Fruit fly (Drosophila melanogaster) whole organism, embryonic: ENCODE data around the gene AP-1mu.

Source experiments
- CG11696 ChIP-seq: fragments of 200-800 bp; sonication (Bioruptor generic); IDR thresholded peaks from 2 replicates; pipeline ENCODE4 v1.3.6; 2022; ENCODE audit warnings: missing biosample characterization, missing genetic modification characterization
- CG12155 ChIP-seq: fragments of 200-800 bp; sonication (Bioruptor generic); optimal IDR thresholded peaks from 3 replicates; lab custom pipeline; 2016; ENCODE audit warnings: missing biosample characterization, missing genetic modification characterization
- CG12391 ChIP-seq: fragments of 200-800 bp; sonication (Bioruptor generic); optimal IDR thresholded peaks from 3 replicates; lab custom pipeline; 2018; ENCODE audit warnings: missing biosample characterization, mild to moderate bottlenecking, missing genetic modification characterization, moderate library complexity
- CG12744 ChIP-seq: fragments of 200-800 bp; sonication (Bioruptor generic); optimal IDR thresholded peaks from 2 replicates; lab custom pipeline; 2016; ENCODE audit warnings: missing biosample characterization, missing genetic modification characterization
- CG13296 ChIP-seq: fragments of 200-800 bp; sonication (Bioruptor generic); optimal IDR thresholded peaks from 3 replicates; lab custom pipeline; 2018; ENCODE audit warnings: missing biosample characterization, mild to moderate bottlenecking, missing genetic modification characterization
- CG1529 ChIP-seq: fragments of 200-800 bp; sonication (Bioruptor generic); optimal IDR thresholded peaks from 3 replicates; lab custom pipeline; 2018; ENCODE audit warnings: missing biosample characterization, missing genetic modification characterization
- CG15479 ChIP-seq: fragments of 200-800 bp; sonication (Bioruptor generic); optimal IDR thresholded peaks from 3 replicates; lab custom pipeline; 2019; ENCODE audit warnings: missing biosample characterization, mild to moderate bottlenecking, missing genetic modification characterization, moderate library complexity
- CG1832 ChIP-seq: fragments of 200-800 bp; sonication (Bioruptor generic); optimal IDR thresholded peaks from 2 replicates; lab custom pipeline; 2017; ENCODE audit warnings: missing biosample characterization, mild to moderate bottlenecking, missing genetic modification characterization, inconsistent platforms
- CG32772 ChIP-seq: fragments of 200-800 bp; sonication (Bioruptor generic); IDR thresholded peaks from 2 replicates; pipeline ENCODE4 v1.3.6; 2022; ENCODE audit warnings: missing biosample characterization, missing genetic modification characterization
- CG3407 ChIP-seq: fragments of 200-800 bp; sonication (Bioruptor generic); optimal IDR thresholded peaks from 2 replicates; lab custom pipeline; 2018; ENCODE audit warnings: missing biosample characterization, mild to moderate bottlenecking, missing genetic modification characterization
- CG3995 ChIP-seq: fragments of 200-800 bp; sonication (Bioruptor generic); optimal IDR thresholded peaks from 3 replicates; lab custom pipeline; 2016; ENCODE audit warnings: missing biosample characterization, missing genetic modification characterization
- CG42726 ChIP-seq: fragments of 200-800 bp; sonication (Bioruptor generic); IDR thresholded peaks from 2 replicates; pipeline ENCODE4 v1.3.6; 2022; ENCODE audit warnings: missing biosample characterization, missing genetic modification characterization; ENCODE audit not compliant: partially characterized antibody
- CG43689 ChIP-seq: fragments of 200-800 bp; sonication (Bioruptor generic); IDR thresholded peaks from 2 replicates; pipeline ENCODE4 v1.3.6; 2022; ENCODE audit warnings: missing biosample characterization, missing genetic modification characterization
- CG4854 ChIP-seq: fragments of 200-800 bp; sonication (Bioruptor generic); optimal IDR thresholded peaks from 2 replicates; lab custom pipeline; 2016; ENCODE audit warnings: missing biosample characterization, missing genetic modification characterization, inconsistent platforms
- CG6689 ChIP-seq: fragments of 200-800 bp; sonication (Bioruptor generic); IDR thresholded peaks from 2 replicates; pipeline ENCODE4 v1.3.6; 2022; ENCODE audit warnings: missing biosample characterization, missing genetic modification characterization
- CG7357 ChIP-seq: fragments of 200-800 bp; sonication (Bioruptor generic); IDR thresholded peaks from 3 replicates; pipeline ENCODE4 v1.3.6; 2022; ENCODE audit warnings: missing biosample characterization, missing genetic modification characterization
- CG7372 ChIP-seq: fragments of 200-800 bp; sonication (Bioruptor generic); IDR thresholded peaks from 2 replicates; pipeline ENCODE4 v1.3.6; 2022; ENCODE audit warnings: missing biosample characterization, missing genetic modification characterization
- CG7928 ChIP-seq: fragments of 200-800 bp; sonication (Bioruptor generic); optimal IDR thresholded peaks from 2 replicates; lab custom pipeline; 2017; ENCODE audit warnings: missing biosample characterization, mild to moderate bottlenecking, missing genetic modification characterization
- CG7987 ChIP-seq: fragments of 200-800 bp; sonication (Bioruptor generic); optimal IDR thresholded peaks from 2 replicates; lab custom pipeline; 2018; ENCODE audit warnings: missing biosample characterization, mild to moderate bottlenecking, missing genetic modification characterization, moderate library complexity
- CG8290 ChIP-seq, 3 experiments: fragments of 200-800 bp; sonication (Bioruptor generic); optimal IDR thresholded peaks; 2 replicates each; lab custom pipeline; 2016 to 2019; ENCODE audit warnings: missing biosample characterization in 3 of 3, missing genetic modification characterization in 3 of 3, mild to moderate bottlenecking in 2 of 3, moderate library complexity in 1 of 3
- CG8924 ChIP-seq: fragments of 200-800 bp; optimal IDR thresholded peaks from 3 replicates; lab custom pipeline; 2019; ENCODE audit warnings: missing biosample characterization, mild to moderate bottlenecking, missing genetic modification characterization, moderate library complexity
- CG9215 ChIP-seq: fragments of 200-800 bp; sonication (Bioruptor generic); IDR thresholded peaks from 2 replicates; pipeline ENCODE4 v1.3.6; 2022; ENCODE audit warnings: missing biosample characterization, missing genetic modification characterization
- Dip2 ChIP-seq: fragments of 200-800 bp; sonication (Bioruptor generic); IDR thresholded peaks from 2 replicates; pipeline ENCODE4 v1.3.6; 2022; ENCODE audit warnings: missing biosample characterization, missing genetic modification characterization
- E2f1 ChIP-seq: fragments of 200-800 bp; sonication (Bioruptor generic); IDR thresholded peaks from 2 replicates; pipeline ENCODE4 v1.3.6; 2022; ENCODE audit warnings: missing biosample characterization, missing genetic modification characterization
- Elba2 ChIP-seq: fragments of 200-800 bp; sonication (Bioruptor generic); optimal IDR thresholded peaks from 3 replicates; lab custom pipeline; 2016; ENCODE audit warnings: missing biosample characterization, missing genetic modification characterization
- Ets65A ChIP-seq: fragments of 200-800 bp; sonication (Bioruptor generic); peaks from one replicate; lab custom pipeline; 2016; ENCODE audit warnings: missing biosample characterization, missing genetic modification characterization
- Gsc ChIP-seq: fragments of 200-800 bp; sonication (Bioruptor generic); IDR thresholded peaks from 2 replicates; pipeline ENCODE4 v1.3.6; 2022; ENCODE audit warnings: missing biosample characterization, missing genetic modification characterization
- Hr51 ChIP-seq, 2 experiments: fragments of 200-800 bp; sonication (Bioruptor generic); optimal IDR thresholded peaks; 2 replicates in 1 of 2; 3 replicates in 1 of 2; lab custom pipeline; 2016 to 2018; ENCODE audit warnings: missing biosample characterization in 2 of 2, missing genetic modification characterization in 2 of 2, mild to moderate bottlenecking in 1 of 2, moderate library complexity in 1 of 2
- Lim3 ChIP-seq: fragments of 200-800 bp; sonication (Bioruptor generic); IDR thresholded peaks from 2 replicates; pipeline ENCODE4 v1.3.6; 2022; ENCODE audit warnings: missing biosample characterization, missing genetic modification characterization
- Mrtf ChIP-seq: fragments of 200-800 bp; sonication (Bioruptor generic); IDR thresholded peaks from 3 replicates; pipeline ENCODE4 v1.3.6; 2022; ENCODE audit warnings: missing biosample characterization, missing genetic modification characterization
- Rx ChIP-seq: fragments of 200-800 bp; sonication (Bioruptor generic); IDR thresholded peaks from 2 replicates; pipeline ENCODE4 v1.3.6; 2022; ENCODE audit warnings: missing biosample characterization, missing genetic modification characterization
- Sry-β ChIP-seq: fragments of 200-800 bp; sonication (Bioruptor generic); optimal IDR thresholded peaks from 2 replicates; lab custom pipeline; 2018; ENCODE audit warnings: missing biosample characterization, mild to moderate bottlenecking, missing genetic modification characterization, moderate library complexity
- aop ChIP-seq: fragments of 200-800 bp; sonication (Bioruptor generic); IDR thresholded peaks from 2 replicates; pipeline ENCODE4 v1.3.6; 2022; ENCODE audit warnings: missing biosample characterization, missing genetic modification characterization
- br ChIP-seq: fragments of >200 bp; optimal IDR thresholded peaks from 2 replicates; lab custom pipeline; 2017
- bsh ChIP-seq, 2 experiments: fragments of 200-800 bp; sonication (Bioruptor generic); optimal IDR thresholded peaks; 2 replicates each; lab custom pipeline; 2017 to 2018; ENCODE audit warnings: mild to moderate bottlenecking in 2 of 2, missing biosample characterization in 2 of 2, missing genetic modification characterization in 2 of 2, moderate library complexity in 1 of 2
- corto ChIP-seq: fragments of 200-800 bp; sonication (Bioruptor generic); optimal IDR thresholded peaks from 2 replicates; lab custom pipeline; 2016; ENCODE audit warnings: missing biosample characterization, mild to moderate bottlenecking, missing genetic modification characterization, moderate library complexity
- cwo ChIP-seq: fragments of 200-800 bp; sonication (Bioruptor generic); optimal IDR thresholded peaks from 3 replicates; lab custom pipeline; 2017; ENCODE audit warnings: missing biosample characterization, missing genetic modification characterization, mild to moderate bottlenecking, moderate library complexity, missing genetic modification reagents
- dati ChIP-seq: fragments of 200-800 bp; sonication (Bioruptor generic); IDR thresholded peaks from 2 replicates; pipeline ENCODE4 v1.3.6; 2022; ENCODE audit warnings: missing biosample characterization, missing genetic modification characterization
- ewg ChIP-seq: fragments of 200-800 bp; sonication (Bioruptor generic); optimal IDR thresholded peaks from 3 replicates; lab custom pipeline; 2017; ENCODE audit warnings: mild to moderate bottlenecking, missing biosample characterization, missing genetic modification reagents, missing genetic modification characterization
- gcm ChIP-seq: fragments of 200-800 bp; sonication (Bioruptor generic); optimal IDR thresholded peaks from 2 replicates; lab custom pipeline; 2019; ENCODE audit warnings: missing biosample characterization, mild to moderate bottlenecking, missing genetic modification characterization, moderate library complexity
- gt ChIP-seq: fragments of 200-800 bp; sonication (Bioruptor generic); IDR thresholded peaks from 2 replicates; pipeline ENCODE4 v1.3.6; 2022; ENCODE audit warnings: missing biosample characterization, missing genetic modification characterization
- h ChIP-seq: fragments of >200 bp; optimal IDR thresholded peaks from 2 replicates; lab custom pipeline; 2017
- hkb ChIP-seq, 2 experiments: fragments of 200-800 bp in 1 of 2; fragments of >200 bp in 1 of 2; sonication (Bioruptor generic) in 1 of 2; IDR thresholded peaks in 1 of 2; optimal IDR thresholded peaks in 1 of 2; 2 replicates each; pipeline versions ENCODE4 v1.3.6 to Lab custom; 2017 to 2022; ENCODE audit warnings: missing biosample characterization in 1 of 2, missing genetic modification characterization in 1 of 2
- insv ChIP-seq, 2 experiments: fragments of 200-800 bp; sonication (Bioruptor generic); optimal IDR thresholded peaks; 3 replicates each; lab custom pipeline; 2016 to 2018; ENCODE audit warnings: missing biosample characterization in 2 of 2, missing genetic modification characterization in 2 of 2
- lab ChIP-seq: fragments of 200-800 bp; sonication (Bioruptor generic); optimal IDR thresholded peaks from 3 replicates; lab custom pipeline; 2017; ENCODE audit warnings: missing biosample characterization, missing genetic modification characterization, mild to moderate bottlenecking, moderate library complexity, missing genetic modification reagents
- lilli ChIP-seq: fragments of 200-800 bp; sonication (Bioruptor generic); optimal IDR thresholded peaks from 3 replicates; lab custom pipeline; 2016; ENCODE audit warnings: missing biosample characterization, missing genetic modification characterization
- pros ChIP-seq: fragments of 200-800 bp; sonication (Bioruptor generic); optimal IDR thresholded peaks from 3 replicates; lab custom pipeline; 2019; ENCODE audit warnings: missing biosample characterization, mild to moderate bottlenecking, missing genetic modification characterization, moderate library complexity
- sr ChIP-seq: fragments of 200-800 bp; sonication (Bioruptor generic); IDR thresholded peaks from 3 replicates; pipeline ENCODE4 v1.3.6; 2022; ENCODE audit warnings: missing biosample characterization, missing genetic modification characterization
- tin ChIP-seq: fragments of 200-800 bp; sonication (Bioruptor generic); optimal IDR thresholded peaks from 3 replicates; lab custom pipeline; 2016; ENCODE audit warnings: missing biosample characterization, missing genetic modification characterization
- yki ChIP-seq: fragments of >200 bp; optimal IDR thresholded peaks from 3 replicates; lab custom pipeline; 2018
- zen ChIP-seq: fragments of 200-800 bp; sonication (Bioruptor generic); optimal IDR thresholded peaks from 3 replicates; lab custom pipeline; 2018; ENCODE audit warnings: missing biosample characterization, mild to moderate bottlenecking, missing genetic modification characterization, moderate library complexity

AP-1mu gene

DNA sequence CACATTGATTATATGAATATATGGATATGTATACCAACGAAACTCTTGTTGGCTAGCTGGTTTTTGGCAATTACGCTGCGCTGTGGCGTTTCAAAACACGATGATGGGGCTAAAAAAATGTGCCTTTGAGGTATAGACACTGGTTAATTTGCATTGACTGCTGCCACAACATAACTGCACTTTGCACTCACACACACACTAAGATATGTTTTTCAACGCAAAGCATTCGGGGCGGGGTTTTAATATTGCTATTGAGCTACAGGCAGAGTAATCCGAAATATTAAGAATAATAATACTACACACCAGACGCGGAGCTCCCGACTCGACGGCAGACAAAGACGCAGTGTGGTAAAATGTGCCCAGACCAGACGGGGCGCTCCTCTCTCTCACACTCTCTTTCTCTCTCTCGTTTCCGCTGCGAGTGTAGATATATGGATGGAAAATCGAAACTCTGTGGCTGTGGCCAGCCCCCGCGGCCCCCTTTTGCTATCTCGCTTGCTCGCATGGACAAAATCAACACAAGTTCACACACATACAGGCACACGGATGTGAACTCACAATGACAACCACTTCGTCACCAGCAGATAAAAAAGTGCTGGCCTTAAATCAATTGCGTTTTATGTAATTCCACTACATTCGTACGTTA is 8.2 kb downstream of the AP-1mu start (continued):
- TF ChIP-seq zen (tag; lab: Kevin White, UChicago): no peak
- peak; percentile 11 for TF ChIP-seq ewg (GFP tag; lab: Kevin White, UChicago)
- peak; percentile 68 for TF ChIP-seq gcm
- TF ChIP-seq lab (GFP tag; lab: Kevin White, UChicago): peak; percentile 68
- TF ChIP-seq E2f1 (GFP tag; lab: Robert Waterston, UW): no peak
- no peak for TF ChIP-seq CG32772 (GFP tag; lab: Robert Waterston, UW)
- TF ChIP-seq tin: peak; percentile 15
- TF ChIP-seq Hr51 (GFP tag; optimal IDR thresholded peaks at IDR 0.05; lab: Kevin White, UChicago): peak in 1 of 2 experiments; percentile 17
- no peak for TF ChIP-seq Mrtf (GFP tag; lab: Robert Waterston, UW)
- TF ChIP-seq br (lab: Kevin White, UChicago): no peak
- peak; percentile 50 for TF ChIP-seq yki (lab: Kevin White, UChicago)
- TF ChIP-seq Dip2 (GFP tag; lab: Robert Waterston, UW): no peak
- no peak for TF ChIP-seq hkb (optimal IDR thresholded peaks at IDR 0.05; lab: Kevin White, UChicago)
- TF ChIP-seq hkb (GFP tag; IDR thresholded peaks at IDR 0.05; lab: Robert Waterston, UW): no peak
- TF ChIP-seq corto (GFP tag; lab: Kevin White, UChicago): peak; percentile 44
- TF ChIP-seq CG4854: no peak
- TF ChIP-seq CG13296 (GFP tag; lab: Kevin White, UChicago): peak; percentile 80
- TF ChIP-seq bsh (GFP tag; optimal IDR thresholded peaks at IDR 0.05; lab: Kevin White, UChicago): peak in 1 of 2 experiments; percentile 9
- TF ChIP-seq CG7372 (GFP tag; lab: Robert Waterston, UW): no peak
- TF ChIP-seq h: no peak
- TF ChIP-seq sr (GFP tag; lab: Robert Waterston, UW): no peak
- TF ChIP-seq gt: no peak
- TF ChIP-seq CG9215 (GFP tag; lab: Robert Waterston, UW): no peak
- TF ChIP-seq aop: no peak
- TF ChIP-seq CG11696 (GFP tag; lab: Robert Waterston, UW): no peak
- peak; percentile 81 for TF ChIP-seq CG7987 (GFP tag; lab: Kevin White, UChicago)
- TF ChIP-seq CG3995: peak; percentile 5
- no peak for TF ChIP-seq Ets65A (GFP tag; lab: Kevin White, UChicago)
- TF ChIP-seq CG12155 (GFP tag; lab: Kevin White, UChicago): no peak
- no peak for TF ChIP-seq CG1529
- no peak for TF ChIP-seq CG6689
- no peak for TF ChIP-seq Elba2 (GFP tag; lab: Kevin White, UChicago)
- no peak for TF ChIP-seq CG15479 (GFP tag; lab: Kevin White, UChicago)
- peak; percentile 38 for TF ChIP-seq CG12744 (GFP tag; lab: Kevin White, UChicago)
- TF ChIP-seq cwo (GFP tag; lab: Kevin White, UChicago): peak; percentile 13
- TF ChIP-seq dati (GFP tag; lab: Robert Waterston, UW): no peak
- TF ChIP-seq Sry-β (GFP tag; lab: Kevin White, UChicago): peak; percentile 22
- TF ChIP-seq CG3407 (GFP tag; lab: Kevin White, UChicago): no peak
- TF ChIP-seq Lim3 (GFP tag; lab: Robert Waterston, UW): no peak
- no peak for TF ChIP-seq CG12391 (tag; lab: Kevin White, UChicago)
- peak; percentile 45 for TF ChIP-seq pros (GFP tag; lab: Kevin White, UChicago)
- peak; percentile 25 for TF ChIP-seq lilli (GFP tag; lab: Kevin White, UChicago)
- TF ChIP-seq CG8290 (GFP tag; optimal IDR thresholded peaks at IDR 0.05; lab: Kevin White, UChicago): no peak
- peak; percentile 46 to 73 for TF ChIP-seq CG8290 (tag; optimal IDR thresholded peaks at IDR 0.05; lab: Kevin White, UChicago)
- TF ChIP-seq CG7928 (GFP tag; lab: Kevin White, UChicago): peak; percentile 60
- TF ChIP-seq CG42726: no peak
- TF ChIP-seq CG43689 (GFP tag; lab: Robert Waterston, UW): no peak
- peak; percentile 90 for TF ChIP-seq CG1832 (GFP tag; lab: Kevin White, UChicago)
- TF ChIP-seq Rx (GFP tag; lab: Robert Waterston, UW): no peak
- TF ChIP-seq CG8924: peak; percentile 53
- peak in 1 of 2 experiments; percentile 12 for TF ChIP-seq insv (GFP tag; optimal IDR thresholded peaks at IDR 0.05; lab: Kevin White, UChicago)
- TF ChIP-seq Gsc (GFP tag; lab: Robert Waterston, UW): no peak
- TF ChIP-seq CG7357: no peak
